Worm (Caenorhabditis elegans) whole organism, L4/young adult: ENCODE measurements around the gene F33G12.3.

Experiments used
- W03F9.2 ChIP-seq: fragments of 150-350 bp; optimal IDR thresholded peaks from 2 replicates; lab custom pipeline; 2014; ENCODE audit warnings: missing biosample characterization, missing genetic modification characterization
- dao-5 ChIP-seq: sonication (generic microtip); optimal IDR thresholded peaks from 2 replicates; lab custom pipeline; 2016; ENCODE audit warnings: missing genotype, missing genetic modification characterization, moderate library complexity, missing compliant biosample characterization
- him-1 ChIP-seq: sonication (generic microtip); optimal IDR thresholded peaks from 2 replicates; lab custom pipeline; 2016; ENCODE audit warnings: missing genotype, missing genetic modification reagents, missing genetic modification characterization, missing compliant biosample characterization

- no peak for TF ChIP-seq dao-5 (tag; lab: Kevin White, UChicago)
- no peak for TF ChIP-seq W03F9.2
- TF ChIP-seq him-1 (tag; lab: Kevin White, UChicago) = no peak
Observed at ce11 chrII:4986664-4987063, 47.2 kb downstream of the F33G12.3 start.
